Worm (Caenorhabditis elegans) whole organism, L4 larva: ENCODE results near the gene frpr-16.

Experiments
- dve-1 ChIP-seq: sonication (generic microtip); optimal IDR thresholded peaks from 2 replicates; lab custom pipeline; 2017; ENCODE audit warnings: antibody characterized with exemption, mild to moderate bottlenecking, missing genetic modification characterization, missing compliant biosample characterization; ENCODE audit not compliant: insufficient read depth
- lin-13 ChIP-seq: fragments of 150-350 bp; optimal IDR thresholded peaks from 2 replicates; lab custom pipeline; 2014; ENCODE audit warnings: missing biosample characterization, missing genetic modification reagents, missing genetic modification characterization
- lir-3 ChIP-seq: sonication (generic microtip); optimal IDR thresholded peaks from 2 replicates; lab custom pipeline; 2016; ENCODE audit warnings: mild to moderate bottlenecking, missing genetic modification characterization, missing compliant biosample characterization
- zfp-2 ChIP-seq: sonication (generic microtip); optimal IDR thresholded peaks from 2 replicates; lab custom pipeline; 2016; ENCODE audit warnings: mild to moderate bottlenecking, missing genetic modification characterization, missing compliant biosample characterization

DNA sequence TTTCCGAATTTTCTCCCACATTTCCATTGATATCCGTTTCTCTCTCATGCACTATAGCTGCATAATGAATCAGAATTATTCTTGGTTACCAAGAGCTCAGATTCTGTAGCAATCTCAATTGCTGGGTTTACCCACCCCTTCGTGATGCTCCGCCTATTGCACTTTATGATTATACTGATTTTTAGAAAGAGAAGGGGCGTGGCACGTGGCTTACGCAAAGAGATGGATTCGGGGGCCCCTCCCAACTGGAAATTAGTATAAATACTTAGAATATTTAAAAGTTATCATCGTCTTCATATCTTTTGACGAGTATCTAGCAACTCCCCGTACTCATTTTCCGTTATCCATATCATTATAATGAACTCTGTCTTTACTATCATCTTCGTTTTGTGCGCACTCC lies 30.9 kb downstream of the frpr-16 start, which contains the start of gene ins-6:
- no peak for TF ChIP-seq lin-13
- TF ChIP-seq lir-3 = no peak
- no peak for TF ChIP-seq zfp-2 (tag; lab: Kevin White, UChicago)
- TF ChIP-seq dve-1 (tag; lab: Kevin White, UChicago) = no peak
